Worm (Caenorhabditis elegans) whole organism, late embryonic: ENCODE results near the gene irld-38.

Experiments
- C08G9.2 ChIP-seq: sonication (generic microtip); optimal IDR thresholded peaks from 2 replicates; lab custom pipeline; 2016; ENCODE audit warnings: mild to moderate bottlenecking, missing genetic modification characterization, moderate library complexity, missing compliant biosample characterization
- K02D7.2 ChIP-seq: sonication (generic microtip); optimal IDR thresholded peaks from 2 replicates; lab custom pipeline; 2017; ENCODE audit warnings: mild to moderate bottlenecking, missing genetic modification characterization, missing compliant biosample characterization
- K09A11.1 ChIP-seq: sonication (generic microtip); optimal IDR thresholded peaks from 2 replicates; lab custom pipeline; 2017; ENCODE audit warnings: antibody characterized with exemption, mild to moderate bottlenecking, missing genetic modification characterization, missing compliant biosample characterization; ENCODE audit not compliant: insufficient read depth
- ama-1 ChIP-seq: fragments of 150-350 bp; optimal IDR thresholded peaks from 2 replicates; lab custom pipeline; 2014
- ceh-14 ChIP-seq: sonication (generic microtip); optimal IDR thresholded peaks from 2 replicates; lab custom pipeline; 2016; ENCODE audit warnings: missing genotype, missing genetic modification characterization, missing compliant biosample characterization
- ceh-18 ChIP-seq: sonication (generic microtip); optimal IDR thresholded peaks from 2 replicates; lab custom pipeline; 2016; ENCODE audit warnings: missing genetic modification characterization, missing compliant biosample characterization
- ceh-19 ChIP-seq: fragments of 200-800 bp; sonication (Bioruptor generic); optimal IDR thresholded peaks from 2 replicates; lab custom pipeline; 2018; ENCODE audit warnings: mild to moderate bottlenecking, missing genetic modification characterization, missing compliant biosample characterization
- ceh-22 ChIP-seq: sonication (generic microtip); optimal IDR thresholded peaks from 2 replicates; lab custom pipeline; 2017; ENCODE audit warnings: missing biosample characterization, missing genetic modification characterization
- ceh-34 ChIP-seq: sonication (generic microtip); optimal IDR thresholded peaks from 2 replicates; lab custom pipeline; 2016; ENCODE audit warnings: mild to moderate bottlenecking, missing genetic modification characterization, missing compliant biosample characterization
- ceh-45 ChIP-seq: fragments of 200-800 bp; sonication (Bioruptor generic); IDR thresholded peaks from 2 replicates; pipeline ENCODE4 v1.3.6; 2022; ENCODE audit warnings: missing genetic modification reagents, missing genetic modification characterization, missing compliant biosample characterization
- ceh-6 ChIP-seq: fragments of 200-800 bp; sonication (Bioruptor generic); optimal IDR thresholded peaks from 2 replicates; lab custom pipeline; 2018; ENCODE audit warnings: mild to moderate bottlenecking, missing genetic modification characterization, missing compliant biosample characterization
- che-1 ChIP-seq: sonication (generic microtip); optimal IDR thresholded peaks from 2 replicates; lab custom pipeline; 2016; ENCODE audit warnings: mild to moderate bottlenecking, missing genetic modification characterization, missing compliant biosample characterization
- elt-4 ChIP-seq: sonication (generic microtip); optimal IDR thresholded peaks from 2 replicates; lab custom pipeline; 2016; ENCODE audit warnings: missing genetic modification characterization, missing compliant biosample characterization
- eyg-1 ChIP-seq: sonication (generic microtip); optimal IDR thresholded peaks from 2 replicates; lab custom pipeline; 2016; ENCODE audit warnings: missing genotype, missing genetic modification characterization, missing compliant biosample characterization
- fax-1 ChIP-seq: sonication (generic microtip); optimal IDR thresholded peaks from 2 replicates; lab custom pipeline; 2016; ENCODE audit warnings: missing genotype, missing genetic modification characterization, missing compliant biosample characterization
- gmeb-2 ChIP-seq: sonication (generic microtip); optimal IDR thresholded peaks from 2 replicates; lab custom pipeline; 2016; ENCODE audit warnings: missing genetic modification characterization, inconsistent platforms, missing compliant biosample characterization
- mec-3 ChIP-seq: sonication (generic microtip); optimal IDR thresholded peaks from 2 replicates; lab custom pipeline; 2016; ENCODE audit warnings: borderline replicate concordance, missing genetic modification characterization, missing compliant biosample characterization
- nhr-11 ChIP-seq: fragments of 150-350 bp; optimal IDR thresholded peaks from 2 replicates; lab custom pipeline; 2014; ENCODE audit warnings: missing biosample characterization, missing genetic modification characterization
- nhr-232 ChIP-seq: sonication (generic microtip); optimal IDR thresholded peaks from 2 replicates; lab custom pipeline; 2016; ENCODE audit warnings: missing genetic modification characterization, missing compliant biosample characterization
- npax-4 ChIP-seq: sonication (generic microtip); optimal IDR thresholded peaks from 2 replicates; lab custom pipeline; 2016; ENCODE audit warnings: missing genetic modification characterization, missing compliant biosample characterization
- pag-3 ChIP-seq: sonication (generic microtip); optimal IDR thresholded peaks from 2 replicates; lab custom pipeline; 2016; ENCODE audit warnings: missing compliant biosample characterization, missing genetic modification characterization, borderline replicate concordance
- pax-1 ChIP-seq: fragments of 150-350 bp; optimal IDR thresholded peaks from 2 replicates; lab custom pipeline; 2014; ENCODE audit warnings: missing biosample characterization, missing genetic modification characterization
- pha-4 ChIP-seq: fragments of 150-350 bp; optimal IDR thresholded peaks from 2 replicates; lab custom pipeline; 2018; ENCODE audit warnings: missing biosample characterization, missing genetic modification reagents, missing genetic modification characterization
- pqm-1 ChIP-seq: sonication (generic microtip); optimal IDR thresholded peaks from 2 replicates; lab custom pipeline; 2016; ENCODE audit warnings: missing genetic modification characterization, missing compliant biosample characterization
- rnt-1 ChIP-seq: sonication (generic microtip); optimal IDR thresholded peaks from 2 replicates; lab custom pipeline; 2016; ENCODE audit warnings: missing genetic modification characterization, missing compliant biosample characterization
- sdc-2 ChIP-seq: sonication (generic microtip); optimal IDR thresholded peaks from 2 replicates; lab custom pipeline; 2016; ENCODE audit warnings: missing genotype, missing genetic modification characterization, missing compliant biosample characterization
- sox-4 ChIP-seq: sonication (generic microtip); optimal IDR thresholded peaks from 2 replicates; lab custom pipeline; 2017; ENCODE audit warnings: mild to moderate bottlenecking, missing genetic modification characterization, inconsistent platforms, missing compliant biosample characterization
- syd-9 ChIP-seq: sonication (generic microtip); optimal IDR thresholded peaks from 2 replicates; lab custom pipeline; 2016; ENCODE audit warnings: mild to moderate bottlenecking, missing genetic modification characterization, moderate library complexity, missing compliant biosample characterization
- tbx-2 ChIP-seq: sonication (generic microtip); optimal IDR thresholded peaks from 2 replicates; lab custom pipeline; 2016; ENCODE audit warnings: missing genetic modification characterization, missing compliant biosample characterization
- tbx-7 ChIP-seq: sonication (generic microtip); optimal IDR thresholded peaks from 2 replicates; lab custom pipeline; 2016; ENCODE audit warnings: missing genotype, missing genetic modification characterization, missing compliant biosample characterization
- unc-42 ChIP-seq: sonication (generic microtip); optimal IDR thresholded peaks from 2 replicates; lab custom pipeline; 2016; ENCODE audit warnings: missing genotype, missing genetic modification characterization, missing compliant biosample characterization
- unc-55 ChIP-seq: sonication (generic microtip); optimal IDR thresholded peaks from 2 replicates; lab custom pipeline; 2017; ENCODE audit warnings: missing biosample characterization, missing genetic modification reagents, missing genetic modification characterization
- unc-86 ChIP-seq: sonication (generic microtip); optimal IDR thresholded peaks from 2 replicates; lab custom pipeline; 2016; ENCODE audit warnings: missing genetic modification characterization, missing compliant biosample characterization
- zip-5 ChIP-seq: sonication (generic microtip); optimal IDR thresholded peaks from 2 replicates; lab custom pipeline; 2016; ENCODE audit warnings: missing genetic modification characterization, missing compliant biosample characterization
- ztf-16 ChIP-seq: sonication (generic microtip); optimal IDR thresholded peaks from 2 replicates; lab custom pipeline; 2017; ENCODE audit warnings: missing genetic modification characterization, missing compliant biosample characterization

Gene irld-38

ce11 chrV:3044837-3045236 is 12.6 kb upstream of the irld-38 start, which contains the start of gene F59D6.1:
F59D6.1 (plus strand) TSS chrV:3045137.
- TF ChIP-seq sdc-2 (tag; lab: Kevin White, UChicago) (peak; percentile 47), zip-5 (tag; lab: Kevin White, UChicago) (no peak), nhr-11 (tag; lab: Kevin White, UChicago) (no peak)
- TF ChIP-seq, all 69 proteins: peak for 1

ce11 chrV:3040930-3041329 is 8.7 kb upstream of the irld-38 start:
- TF ChIP-seq unc-86 (tag; lab: Kevin White, UChicago) (no peak), ceh-45 (GFP tag; lab: Robert Waterston, UW) (no peak), sdc-2 (tag; lab: Kevin White, UChicago) (peak; percentile 94), pha-4 (tag; lab: Kevin White, UChicago) (no peak), pqm-1 (tag; lab: Kevin White, UChicago) (no peak), ceh-22 (no peak), nhr-232 (tag; lab: Kevin White, UChicago) (no peak), unc-42 (tag; lab: Kevin White, UChicago) (no peak), tbx-2 (tag; lab: Kevin White, UChicago) (no peak)

ce11 chrV:3039282-3039681 is 7.0 kb upstream of the irld-38 start, which contains the start of gene chpf-2:
chpf-2 (minus strand) TSS chrV:3039382.
- TF ChIP-seq che-1 (no peak), ama-1 (lab: Kevin White, UChicago) (no peak), npax-4 (tag; lab: Kevin White, UChicago) (no peak)

- TF ChIP-seq pag-3 (tag; lab: Kevin White, UChicago) (no peak), tbx-7 (tag; lab: Kevin White, UChicago) (no peak), ztf-16 (tag; lab: Kevin White, UChicago) (no peak), syd-9 (tag; lab: Kevin White, UChicago) (no peak), K02D7.2 (no peak), K09A11.1 (tag; lab: Kevin White, UChicago) (no peak), mec-3 (tag; lab: Kevin White, UChicago) (no peak), ceh-45 (GFP tag; lab: Robert Waterston, UW) (no peak), C08G9.2 (tag; lab: Kevin White, UChicago) (no peak)
Observed at ce11 chrV:3038058-3038457, 5.8 kb upstream of the irld-38 start.

- TF ChIP-seq ceh-14 (tag; lab: Kevin White, UChicago) (no peak), gmeb-2 (tag; lab: Kevin White, UChicago) (no peak), ceh-19 (GFP tag; lab: Kevin White, UChicago) (no peak), unc-55 (no peak), sox-4 (tag; lab: Kevin White, UChicago) (no peak), ceh-18 (no peak), fax-1 (tag; lab: Kevin White, UChicago) (no peak), K02D7.2 (no peak), rnt-1 (no peak), ceh-6 (GFP tag; lab: Kevin White, UChicago) (no peak), ama-1 (lab: Kevin White, UChicago) (no peak), zip-5 (tag; lab: Kevin White, UChicago) (no peak), pax-1 (tag; lab: Kevin White, UChicago) (no peak), pha-4 (tag; lab: Kevin White, UChicago) (no peak), C08G9.2 (tag; lab: Kevin White, UChicago) (no peak), ceh-34 (no peak), elt-4 (tag; lab: Kevin White, UChicago) (no peak), eyg-1 (tag; lab: Kevin White, UChicago) (no peak)
- TF ChIP-seq, all 69 proteins: peak for 0
Observed at ce11 chrV:3034236-3034635, 2.0 kb upstream of the irld-38 start, which contains the start of gene srw-8. srw-8 (minus strand) TSS chrV:3034336.
